Worm (Caenorhabditis elegans): ENCODE results near the gene F01G10.4.

Gene F01G10.4

DNA sequence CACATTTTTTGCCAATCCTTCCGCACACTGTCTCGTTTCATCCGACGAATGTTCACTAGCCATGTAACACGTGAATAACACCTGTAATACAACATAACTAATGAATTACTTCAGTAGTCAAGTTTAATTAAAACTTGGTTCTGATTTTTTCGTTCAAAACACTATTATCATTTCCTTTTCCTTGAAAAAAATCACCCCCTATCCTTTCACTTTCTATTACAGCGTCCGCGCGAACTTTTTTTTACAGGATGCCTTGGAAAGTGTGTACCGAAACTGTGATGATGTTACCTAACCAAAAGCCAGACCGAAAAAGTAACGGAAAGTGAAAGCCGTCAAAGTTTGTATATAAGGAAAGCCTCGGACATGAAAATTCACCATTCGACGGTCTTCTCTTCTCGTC, 16.3 kb downstream of the F01G10.4 start, which contains the start of gene col-124:
TSS of gene col-124 (plus strand) at position 374 of the 400 bp plus-strand sequence.
- TF ChIP-seq nhr-12 (tag; optimal IDR thresholded peaks at IDR 0.05) (no peak), nhr-90 (tag; optimal IDR thresholded peaks at IDR 0.05; ENCODE audit: poor library complexity) (no peak), blmp-1 (tag; optimal IDR thresholded peaks at IDR 0.05) (peak; percentile 77)

DNA sequence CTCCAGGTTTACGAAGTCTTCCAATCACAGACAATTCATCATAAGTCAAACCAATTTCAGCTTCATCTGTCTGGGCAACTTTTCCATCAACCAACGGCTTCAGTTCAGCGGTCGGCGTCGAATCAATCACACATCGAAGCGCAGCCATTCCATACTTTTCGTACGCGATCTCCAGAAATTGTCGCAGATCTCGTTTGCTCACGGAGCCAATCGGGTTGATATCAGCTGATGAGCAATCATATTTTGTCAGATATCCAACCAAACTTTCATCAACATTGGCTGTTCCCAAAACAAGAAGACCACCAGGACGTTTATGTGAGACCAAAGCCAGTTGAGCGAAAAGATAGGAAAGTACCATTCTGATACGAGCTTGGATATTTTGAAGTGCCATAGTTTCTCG, 17.0 kb downstream of the F01G10.4 start:
- TF ChIP-seq irx-1 (tag; optimal IDR thresholded peaks at IDR 0.05) (no peak), sox-4 (tag; optimal IDR thresholded peaks at IDR 0.05) (no peak), nhr-19 (GFP tag; conservative IDR thresholded peaks at IDR 0.05) (no peak), elt-2 (tag; optimal IDR thresholded peaks at IDR 0.05) (no peak), aha-1 (tag; optimal IDR thresholded peaks at IDR 0.05) (no peak), nhr-237 (tag; optimal IDR thresholded peaks at IDR 0.05) (no peak), nhr-71 (tag; optimal IDR thresholded peaks at IDR 0.05) (no peak), Y116A8C.19 (tag; optimal IDR thresholded peaks at IDR 0.05; ENCODE audit: borderline replicate concordance) (no peak), lin-13 (GFP tag; optimal IDR thresholded peaks at IDR 0.05) (no peak), efl-3 (GFP tag; optimal IDR thresholded peaks at IDR 0.05) (no peak), ceh-63 (GFP tag; optimal IDR thresholded peaks at IDR 0.05) (no peak), tlp-1 (tag; optimal IDR thresholded peaks at IDR 0.05) (no peak), ces-1 (GFP tag; optimal IDR thresholded peaks at IDR 0.05) (no peak), fkh-8 (tag; optimal IDR thresholded peaks at IDR 0.05) (no peak), elt-3 (tag; optimal IDR thresholded peaks at IDR 0.05) (no peak)

DNA sequence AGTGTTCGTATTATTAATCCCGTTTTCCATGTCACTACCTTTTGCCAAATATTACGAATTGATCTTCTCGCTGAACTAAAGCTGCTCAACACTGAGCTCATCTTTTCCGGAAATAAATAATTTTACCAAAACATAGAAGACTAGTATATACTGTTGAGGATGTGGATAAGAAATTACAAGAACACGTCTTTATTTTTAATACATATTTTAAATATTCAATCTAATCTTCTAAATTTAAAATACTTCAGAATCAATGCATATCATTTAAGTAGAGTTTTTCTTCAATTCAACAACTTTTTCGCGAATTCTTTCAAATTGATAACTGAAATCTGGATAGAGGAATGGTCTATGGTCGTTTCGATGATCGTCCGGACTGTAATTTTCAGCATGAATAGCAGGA, 17.5 kb downstream of the F01G10.4 start, which contains the start of gene abt-1:
TSS of gene abt-1 (minus strand) at position 101 of the 400 bp plus-strand sequence.
- TF ChIP-seq aha-1 (tag; optimal IDR thresholded peaks at IDR 0.05) (no peak), snu-23 (GFP tag; optimal IDR thresholded peaks at IDR 0.05) (no peak), mep-1 (tag; optimal IDR thresholded peaks at IDR 0.05) (no peak), nhr-47 (tag; optimal IDR thresholded peaks at IDR 0.05) (no peak), egl-27 (tag; optimal IDR thresholded peaks at IDR 0.05) (no peak), sptf-1 (tag; optimal IDR thresholded peaks at IDR 0.05) (no peak), nhr-85 (tag) (no peak), jun-1 (tag; optimal IDR thresholded peaks at IDR 0.05) (no peak), ceh-88 (GFP tag; IDR thresholded peaks at IDR 0.05) (no peak), ces-1 (GFP tag; optimal IDR thresholded peaks at IDR 0.05) (no peak), xbp-1 (tag; optimal IDR thresholded peaks at IDR 0.05) (no peak)

DNA sequence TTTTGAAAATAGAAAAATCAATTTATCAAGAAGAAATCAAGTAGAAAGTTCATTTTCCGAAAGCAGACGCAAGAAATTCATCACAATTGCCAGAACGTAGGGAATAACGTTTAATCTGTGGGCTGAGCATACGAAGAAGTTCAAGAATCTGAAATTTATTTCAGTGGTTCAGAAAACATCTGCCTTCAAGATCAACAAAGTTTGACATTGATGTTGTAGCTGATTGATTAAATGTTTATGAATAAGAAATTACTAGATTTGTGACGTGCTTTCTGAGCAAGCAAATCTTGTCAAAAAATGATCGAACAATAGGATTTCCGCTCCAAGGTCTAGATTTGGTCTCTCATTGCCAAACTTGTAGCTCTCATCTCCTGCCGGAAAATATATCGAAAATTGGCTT, 26.2 kb downstream of the F01G10.4 start, which contains the start of gene K04D7.6:
TSS of gene K04D7.6 (minus strand) at position 101 of the 400 bp plus-strand sequence.
- TF ChIP-seq nhr-11 (tag; optimal IDR thresholded peaks at IDR 0.05) (no peak), lir-3 (tag; optimal IDR thresholded peaks at IDR 0.05; ENCODE audit: poor library complexity) (no peak), ets-5 (GFP tag; IDR thresholded peaks at IDR 0.05) (no peak), ztf-11 (tag; optimal IDR thresholded peaks at IDR 0.05) (no peak), C04F5.9 (tag; optimal IDR thresholded peaks at IDR 0.05) (no peak)

DNA sequence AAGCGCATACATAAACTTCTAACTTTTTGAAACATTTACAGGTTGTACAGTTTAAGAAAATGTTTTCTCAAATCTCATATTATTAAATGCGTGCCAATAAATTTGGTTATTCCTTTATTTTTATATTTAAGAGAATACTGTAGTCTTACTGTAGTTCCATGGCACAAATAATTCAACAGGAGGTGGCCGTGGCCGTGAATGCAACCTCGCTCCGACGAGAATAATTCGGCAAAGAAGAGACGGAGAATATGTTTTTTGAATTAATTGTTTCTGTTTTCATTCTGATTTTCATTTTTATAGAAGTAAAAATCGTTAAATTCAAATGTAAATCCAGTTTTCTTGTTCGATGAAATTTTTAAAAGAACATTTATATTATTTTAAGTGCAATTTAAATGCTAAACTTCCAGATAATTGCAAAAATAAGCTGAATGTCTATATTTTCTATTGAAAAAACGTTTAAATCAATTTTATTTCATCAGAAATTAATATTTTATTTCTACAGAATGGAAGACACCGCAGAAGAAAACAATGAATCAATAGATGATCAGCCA, 35.0 kb downstream of the F01G10.4 start, which contains the start of gene gon-4:
TSS of gene gon-4 (plus strand) at position 501 of the 551 bp plus-strand sequence.
- TF ChIP-seq lin-15B (tag; optimal IDR thresholded peaks at IDR 0.05) (peak; percentile 29), mep-1 (tag; optimal IDR thresholded peaks at IDR 0.05) (peak; percentile 30), lin-35 (GFP tag; optimal IDR thresholded peaks at IDR 0.05) (peak in 1 of 2 experiments; percentile 6), sox-4 (tag; optimal IDR thresholded peaks at IDR 0.05) (no peak), efl-1 (optimal IDR thresholded peaks at IDR 0.05) (peak; percentile 29 to 40), efl-1 (GFP tag; optimal IDR thresholded peaks at IDR 0.05 in 1 of 2) (peak; percentile 57 to 91), dpl-1 (GFP tag; optimal IDR thresholded peaks at IDR 0.05) (peak in 2 of 3 experiments; percentile 37 to 65), zag-1 (tag; optimal IDR thresholded peaks at IDR 0.05) (no peak), C16A3.4 (tag; optimal IDR thresholded peaks at IDR 0.05) (peak; percentile 9), rnt-1 (tag; optimal IDR thresholded peaks at IDR 0.05) (peak; percentile 6), pax-3 (tag; optimal IDR thresholded peaks at IDR 0.05) (no peak)
